Worm (Caenorhabditis elegans): ENCODE results near the gene hacd-1.

Gene hacd-1

DNA sequence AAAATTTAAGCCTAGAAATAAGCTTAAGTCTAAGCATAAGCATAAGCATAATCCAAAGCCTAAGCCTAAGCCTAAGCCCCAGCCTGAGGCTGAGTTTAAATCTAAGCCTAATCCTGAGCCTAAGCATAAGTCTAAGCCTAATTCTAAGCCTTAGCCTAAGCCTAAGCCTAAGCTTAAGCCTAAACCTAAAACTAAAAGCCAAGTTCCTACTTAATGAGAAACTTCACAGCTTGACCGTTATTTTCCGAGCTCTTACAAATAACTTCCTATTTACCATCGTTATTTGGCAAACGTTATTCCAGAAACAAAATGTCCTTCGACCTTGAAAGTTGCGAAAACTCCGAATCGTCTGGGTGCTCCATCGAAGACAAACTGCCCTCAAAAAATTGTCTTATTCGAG is 21.6 kb downstream of the hacd-1 start, which contains the start of gene C38C3.4 (continued):
- no peak for TF ChIP-seq sdz-38 (tag; optimal IDR thresholded peaks at IDR 0.05)
- TF ChIP-seq hsf-1 (GFP tag; IDR thresholded peaks at IDR 0.05), result no peak

DNA sequence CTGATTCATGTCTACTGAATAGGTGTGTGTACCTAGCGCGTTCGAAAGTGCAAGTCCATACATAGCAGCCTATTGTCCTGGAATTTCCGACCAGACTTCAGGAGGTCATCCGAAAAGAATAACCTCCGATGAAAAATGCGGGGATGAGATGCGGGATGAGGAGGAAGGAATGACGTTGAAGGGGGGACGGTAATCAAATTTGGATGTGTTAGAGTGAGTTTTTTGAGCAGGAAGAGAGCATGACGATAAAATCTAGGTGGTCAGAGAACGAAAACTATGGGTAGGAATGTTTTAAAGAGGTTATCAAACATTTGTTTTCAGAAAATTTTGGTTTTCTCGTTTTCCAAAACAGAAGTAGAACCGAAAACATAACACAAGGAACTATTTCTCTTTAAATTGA is 25.9 kb downstream of the hacd-1 start:
- TF ChIP-seq attf-3 (GFP tag; conservative IDR thresholded peaks at IDR 0.05), result no peak
- TF ChIP-seq C06A6.2 (GFP tag; conservative IDR thresholded peaks at IDR 0.05), result no peak
- TF ChIP-seq let-526 (GFP tag; IDR thresholded peaks at IDR 0.05), result no peak
- no peak for TF ChIP-seq fkh-3 (tag; optimal IDR thresholded peaks at IDR 0.05)
- no peak for TF ChIP-seq D2030.7 (GFP tag; IDR thresholded peaks at IDR 0.05)
- no peak for TF ChIP-seq let-607 (tag; optimal IDR thresholded peaks at IDR 0.05)
- no peak for TF ChIP-seq zim-3 (tag; optimal IDR thresholded peaks at IDR 0.05)
- TF ChIP-seq ccch-3 (GFP tag; optimal IDR thresholded peaks at IDR 0.05), result no peak
- TF ChIP-seq snpc-1.3 (tag; optimal IDR thresholded peaks at IDR 0.05; ENCODE audit: insufficient read depth), result no peak
- TF ChIP-seq C17E4.6 (GFP tag; IDR thresholded peaks at IDR 0.05), result no peak
- no peak for TF ChIP-seq F57C9.4 (tag; optimal IDR thresholded peaks at IDR 0.05)
- TF ChIP-seq cebp-1 (GFP tag; IDR thresholded peaks at IDR 0.05), result no peak
- TF ChIP-seq cebp-1 (tag; optimal IDR thresholded peaks at IDR 0.05), result no peak
- no peak for TF ChIP-seq ceh-58 (GFP tag; IDR thresholded peaks at IDR 0.05)
- no peak for TF ChIP-seq F10E7.11 (tag; optimal IDR thresholded peaks at IDR 0.05)
- TF ChIP-seq lag-1 (GFP tag; IDR thresholded peaks at IDR 0.05), result no peak

DNA sequence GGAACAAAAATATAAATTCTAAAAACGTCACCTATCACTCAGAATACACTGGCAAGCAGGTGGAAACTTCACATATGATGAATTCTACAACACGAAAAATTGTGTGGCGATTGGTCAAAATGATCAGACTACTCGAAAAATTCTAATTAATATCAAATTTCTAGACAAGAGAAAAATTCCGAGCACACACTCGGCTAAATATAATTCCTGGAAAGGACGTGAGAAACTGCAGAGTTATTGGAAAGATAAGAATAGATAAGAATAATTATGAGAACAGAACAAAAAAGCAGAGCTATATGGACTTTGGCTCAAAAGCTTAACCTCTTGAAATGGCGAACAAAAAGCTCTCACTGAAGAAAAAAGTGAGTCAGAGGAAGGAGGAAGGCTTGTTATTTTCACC is 27.1 kb downstream of the hacd-1 start:
- no peak for TF ChIP-seq nhr-179 (tag; optimal IDR thresholded peaks at IDR 0.05)
- no peak for TF ChIP-seq snpc-1.1 (tag; optimal IDR thresholded peaks at IDR 0.05; ENCODE audit: insufficient read depth)
- TF ChIP-seq die-1 (tag; optimal IDR thresholded peaks at IDR 0.05), result no peak
- no peak for TF ChIP-seq F37B4.10 (GFP tag; IDR thresholded peaks at IDR 0.05)
- no peak for TF ChIP-seq lsl-1 (GFP tag; optimal IDR thresholded peaks at IDR 0.05)
- TF ChIP-seq mxl-1 (tag; optimal IDR thresholded peaks at IDR 0.05), result no peak
- no peak for TF ChIP-seq ceh-58 (GFP tag; IDR thresholded peaks at IDR 0.05)
- no peak for TF ChIP-seq ztf-22 (GFP tag; optimal IDR thresholded peaks at IDR 0.05)
- no peak for TF ChIP-seq ztf-26 (tag; optimal IDR thresholded peaks at IDR 0.05)
- no peak for TF ChIP-seq attf-5 (GFP tag; optimal IDR thresholded peaks at IDR 0.05)
- no peak for TF ChIP-seq egl-44 (GFP tag; IDR thresholded peaks at IDR 0.05)
- no peak for TF ChIP-seq gei-17 (GFP tag; optimal IDR thresholded peaks at IDR 0.05)
- TF ChIP-seq K11D2.4 (GFP tag; IDR thresholded peaks at IDR 0.05), result no peak
- no peak for TF ChIP-seq ceh-27 (GFP tag; optimal IDR thresholded peaks at IDR 0.05)
- no peak for TF ChIP-seq dpl-1 (GFP tag; optimal IDR thresholded peaks at IDR 0.05)

DNA sequence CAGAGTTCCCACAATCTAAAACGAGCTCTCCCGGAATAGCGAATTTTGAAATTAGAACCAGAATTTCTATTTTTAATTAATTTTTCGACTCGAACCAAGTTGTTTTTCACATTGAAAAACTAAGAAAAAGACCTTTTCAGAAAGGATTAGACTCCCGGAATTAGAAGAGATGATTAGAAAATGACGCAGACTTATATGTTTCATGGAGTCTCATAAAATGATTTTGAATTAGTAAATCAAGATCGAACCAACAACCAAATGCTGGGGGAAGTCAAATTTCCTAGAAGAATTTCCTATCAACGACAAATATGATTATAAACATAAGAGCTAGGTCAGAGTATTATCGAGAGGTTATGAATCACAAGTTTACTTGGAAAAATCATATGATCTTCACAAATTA is 28.5 kb downstream of the hacd-1 start:
- TF ChIP-seq hrde-1 (tag; optimal IDR thresholded peaks at IDR 0.05; ENCODE audit: borderline replicate concordance) (no peak), nhr-80 (tag; optimal IDR thresholded peaks at IDR 0.05) (no peak), rec-8 (tag; optimal IDR thresholded peaks at IDR 0.05) (no peak), snpc-4 (GFP tag; optimal IDR thresholded peaks at IDR 0.05) (no peak), snpc-4 (tag; optimal IDR thresholded peaks at IDR 0.05) (no peak), F39B2.1 (GFP tag; IDR thresholded peaks at IDR 0.05) (no peak), ccch-3 (GFP tag; optimal IDR thresholded peaks at IDR 0.05) (no peak), lin-35 (GFP tag; optimal IDR thresholded peaks at IDR 0.05) (no peak), unc-62 (GFP tag; optimal IDR thresholded peaks at IDR 0.05) (no peak), snpc-3.4 (tag; optimal IDR thresholded peaks at IDR 0.05) (no peak), attf-3 (GFP tag; conservative IDR thresholded peaks at IDR 0.05) (no peak)

All from whole organism, young adult.